Worm (Caenorhabditis elegans) whole organism, young adult: Measurements from ENCODE around the gene F35D2.6.

Experiments used
- B0019.2 ChIP-seq: fragments of 200-800 bp; sonication (Bioruptor generic); conservative IDR thresholded peaks from 2 replicates; pipeline ENCODE4 v1.3.6; 2022; ENCODE audit warnings: missing genetic modification reagents, missing genetic modification characterization, missing compliant biosample characterization
- B0261.1 ChIP-seq: sonication (generic microtip); optimal IDR thresholded peaks from 2 replicates; lab custom pipeline; 2016; ENCODE audit warnings: mild to moderate bottlenecking, missing genetic modification characterization, moderate library complexity, missing compliant biosample characterization
- F37B4.10 ChIP-seq: fragments of 200-800 bp; sonication (Bioruptor generic); IDR thresholded peaks from 2 replicates; pipeline ENCODE4 v1.3.6; 2022; ENCODE audit warnings: missing genetic modification characterization, missing compliant biosample characterization
- T07F8.4 ChIP-seq: sonication (generic microtip); optimal IDR thresholded peaks from 2 replicates; lab custom pipeline; 2016; ENCODE audit warnings: mild to moderate bottlenecking, missing genetic modification characterization, moderate library complexity, missing compliant biosample characterization
- Y53G8AR.9 ChIP-seq: fragments of 200-800 bp; sonication (Bioruptor generic); conservative IDR thresholded peaks from 2 replicates; pipeline ENCODE4 v1.3.6; 2022; ENCODE audit warnings: missing genetic modification reagents, missing genetic modification characterization, missing compliant biosample characterization
- Y79H2A.3 ChIP-seq: fragments of 200-800 bp; sonication (Bioruptor generic); conservative IDR thresholded peaks from 2 replicates; pipeline ENCODE4 v1.3.6; 2022; ENCODE audit warnings: missing genetic modification reagents, missing genetic modification characterization, missing compliant biosample characterization
- ama-1 ChIP-seq, 3 experiments: fragments of 150-350 bp in 1 of 3; sonication (generic microtip) in 2 of 3; optimal IDR thresholded peaks; 2 replicates each; lab custom pipeline; 2014 to 2018; ENCODE audit warnings: missing biosample characterization in 2 of 3, missing genetic modification characterization in 2 of 3, missing genetic modification reagents in 2 of 3
- athp-1 ChIP-seq: sonication (generic microtip); optimal IDR thresholded peaks from 2 replicates; lab custom pipeline; 2017; ENCODE audit warnings: mild to moderate bottlenecking, missing genetic modification characterization, missing compliant biosample characterization
- bed-2 ChIP-seq: fragments of 200-800 bp; sonication (Bioruptor generic); IDR thresholded peaks from 2 replicates; pipeline ENCODE4 v1.3.6; 2022; ENCODE audit warnings: missing genetic modification reagents, missing genetic modification characterization, missing compliant biosample characterization
- ccch-3 ChIP-seq: fragments of 200-800 bp; sonication (Bioruptor generic); optimal IDR thresholded peaks from 2 replicates; lab custom pipeline; 2018; ENCODE audit warnings: mild to moderate bottlenecking, missing genetic modification characterization, missing compliant biosample characterization
- cebp-1 ChIP-seq, 2 experiments: fragments of 200-800 bp in 1 of 2; sonication (Bioruptor generic) in 1 of 2; sonication (generic microtip) in 1 of 2; IDR thresholded peaks in 1 of 2; optimal IDR thresholded peaks in 1 of 2; 2 replicates each; pipeline versions ENCODE4 v1.3.6 to Lab custom; 2017 to 2022; ENCODE audit warnings: missing compliant biosample characterization in 2 of 2, missing genetic modification characterization in 2 of 2, mild to moderate bottlenecking in 1 of 2, missing genetic modification reagents in 1 of 2, moderate library complexity in 1 of 2
- ceh-100 ChIP-seq: fragments of 200-800 bp; sonication (Bioruptor generic); IDR thresholded peaks from 2 replicates; pipeline ENCODE4 v1.3.6; 2022; ENCODE audit warnings: missing genetic modification reagents, missing genetic modification characterization, missing compliant biosample characterization
- ceh-58 ChIP-seq: fragments of 200-800 bp; sonication (Bioruptor generic); IDR thresholded peaks from 2 replicates; pipeline ENCODE4 v1.3.6; 2022; ENCODE audit warnings: missing genetic modification characterization, missing compliant biosample characterization
- dpl-1 ChIP-seq: fragments of 150-350 bp; optimal IDR thresholded peaks from 2 replicates; lab custom pipeline; 2014; ENCODE audit warnings: missing biosample characterization, missing genetic modification reagents, missing genetic modification characterization
- egl-44 ChIP-seq: fragments of 200-800 bp; sonication (Bioruptor generic); IDR thresholded peaks from 2 replicates; pipeline ENCODE4 v1.3.6; 2022; ENCODE audit warnings: missing genetic modification reagents, missing genetic modification characterization, missing compliant biosample characterization
- him-1 ChIP-seq: sonication (generic microtip); optimal IDR thresholded peaks from 2 replicates; lab custom pipeline; 2016; ENCODE audit warnings: missing genotype, missing genetic modification reagents, missing genetic modification characterization, missing compliant biosample characterization
- let-607 ChIP-seq, 2 experiments: fragments of 200-800 bp in 1 of 2; sonication (Bioruptor generic) in 1 of 2; sonication (generic microtip) in 1 of 2; optimal IDR thresholded peaks; 2 replicates each; lab custom pipeline; 2016 to 2018; ENCODE audit warnings: mild to moderate bottlenecking in 2 of 2, missing compliant biosample characterization in 2 of 2, missing genetic modification characterization in 2 of 2, moderate library complexity in 2 of 2, missing genotype in 1 of 2
- lin-26 ChIP-seq: fragments of 200-800 bp; sonication (Bioruptor generic); IDR thresholded peaks from 2 replicates; pipeline ENCODE4 v1.3.6; 2022; ENCODE audit warnings: missing genetic modification reagents, missing genetic modification characterization, missing compliant biosample characterization
- lin-40 ChIP-seq: sonication (generic microtip); optimal IDR thresholded peaks from 2 replicates; lab custom pipeline; 2016; ENCODE audit warnings: missing genetic modification characterization, mild to moderate bottlenecking, missing compliant biosample characterization, missing genotype, missing genetic modification reagents
- lin-54 ChIP-seq: fragments of 200-800 bp; sonication (Bioruptor generic); optimal IDR thresholded peaks from 2 replicates; lab custom pipeline; 2018; ENCODE audit warnings: mild to moderate bottlenecking, missing genetic modification characterization, missing compliant biosample characterization
- lsl-1 ChIP-seq: fragments of 200-800 bp; sonication (Bioruptor generic); optimal IDR thresholded peaks from 2 replicates; lab custom pipeline; 2018; ENCODE audit warnings: mild to moderate bottlenecking, missing genetic modification characterization, moderate library complexity, missing compliant biosample characterization
- madf-6 ChIP-seq: fragments of 200-800 bp; sonication (Bioruptor generic); IDR thresholded peaks from 2 replicates; pipeline ENCODE4 v1.3.6; 2022; ENCODE audit warnings: missing genetic modification reagents, missing genetic modification characterization, missing compliant biosample characterization
- mel-28 ChIP-seq: sonication (generic microtip); optimal IDR thresholded peaks from 2 replicates; lab custom pipeline; 2016; ENCODE audit warnings: borderline replicate concordance, mild to moderate bottlenecking, missing genetic modification characterization, missing compliant biosample characterization
- nhr-179 ChIP-seq: sonication (generic microtip); optimal IDR thresholded peaks from 2 replicates; lab custom pipeline; 2016; ENCODE audit warnings: mild to moderate bottlenecking, missing genetic modification characterization, missing compliant biosample characterization
- nhr-27 ChIP-seq: fragments of 200-800 bp; sonication (Bioruptor generic); optimal IDR thresholded peaks from 2 replicates; lab custom pipeline; 2018; ENCODE audit warnings: mild to moderate bottlenecking, missing genetic modification characterization, moderate library complexity, missing compliant biosample characterization
- nhr-80 ChIP-seq: sonication (generic microtip); optimal IDR thresholded peaks from 2 replicates; lab custom pipeline; 2016; ENCODE audit warnings: missing genetic modification characterization, missing compliant biosample characterization
- pbrm-1 ChIP-seq: fragments of 200-800 bp; sonication (Bioruptor generic); IDR thresholded peaks from 2 replicates; pipeline ENCODE4 v1.3.6; 2022; ENCODE audit warnings: missing genetic modification reagents, missing genetic modification characterization, missing compliant biosample characterization
- rec-8 ChIP-seq, 2 experiments: sonication (generic microtip); optimal IDR thresholded peaks; 2 replicates each; lab custom pipeline; 2016; ENCODE audit warnings: mild to moderate bottlenecking in 2 of 2, missing genetic modification characterization in 2 of 2, missing genetic modification reagents in 2 of 2, missing genotype in 2 of 2, missing biosample characterization in 1 of 2, missing compliant biosample characterization in 1 of 2, moderate library complexity in 1 of 2
- sdz-38 ChIP-seq: sonication (generic microtip); optimal IDR thresholded peaks from 2 replicates; lab custom pipeline; 2016; ENCODE audit warnings: missing genotype, missing genetic modification characterization, missing compliant biosample characterization
- tbp1 ChIP-seq: fragments of 200-800 bp; sonication (Bioruptor generic); optimal IDR thresholded peaks from 2 replicates; lab custom pipeline; 2018; ENCODE audit warnings: mild to moderate bottlenecking, missing genetic modification characterization, missing compliant biosample characterization
- xnd-1 ChIP-seq: sonication (generic microtip); optimal IDR thresholded peaks from 2 replicates; lab custom pipeline; 2016; ENCODE audit warnings: missing genotype, missing genetic modification reagents, missing genetic modification characterization, missing compliant biosample characterization
- ztf-22 ChIP-seq: fragments of 200-800 bp; sonication (Bioruptor generic); optimal IDR thresholded peaks from 2 replicates; lab custom pipeline; 2018; ENCODE audit warnings: mild to moderate bottlenecking, missing genetic modification characterization, moderate library complexity, missing compliant biosample characterization

Gene F35D2.6

ce11 chrII:7615318-7615891 is 37.9 kb downstream of the F35D2.6 start (continued):
- TF ChIP-seq pbrm-1 (GFP tag; lab: Robert Waterston, UW) = 0 out of 2 replicates have a peak, but pooled peaks have one; percentile 23
- no peak; the same call in 1 of the 2 replicates for TF ChIP-seq lin-26
- TF ChIP-seq madf-6 = peak; percentile 33; the same call in 1 of the 2 replicates
- TF ChIP-seq bed-2 = no peak
- TF ChIP-seq tbp1 (GFP tag; lab: Kevin White, UChicago) = peak; percentile 16

DNA sequence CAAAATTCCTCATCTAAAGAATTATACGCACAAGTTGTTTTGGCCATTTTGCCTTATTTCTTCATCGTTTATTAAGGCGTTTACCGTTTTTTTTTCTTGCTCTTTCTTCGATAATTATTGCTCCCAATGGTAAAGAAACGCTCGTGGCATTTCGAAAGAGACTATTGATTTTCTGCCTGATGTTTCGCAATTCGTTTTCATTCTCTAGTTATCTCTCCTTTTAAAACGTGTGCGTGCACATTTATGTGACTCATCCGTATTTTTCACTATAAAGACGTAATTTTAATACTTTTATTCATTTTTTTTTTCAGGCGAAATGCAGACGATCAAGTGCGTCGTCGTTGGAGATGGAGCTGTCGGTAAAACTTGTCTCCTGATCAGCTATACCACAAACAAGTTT is 38.6 kb downstream of the F35D2.6 start, which contains the start of gene cdc-42:
Gene cdc-42 (plus strand): TSS at position 312 of the 400 bp plus-strand sequence.
- TF ChIP-seq lsl-1 (GFP tag; lab: Kevin White, UChicago) (no peak), ztf-22 (GFP tag; lab: Kevin White, UChicago) (no peak), sdz-38 (tag; lab: Kevin White, UChicago) (no peak), cebp-1 (GFP tag; IDR thresholded peaks at IDR 0.05; lab: Robert Waterston, UW) (peak; percentile 72), cebp-1 (tag; optimal IDR thresholded peaks at IDR 0.05; lab: Kevin White, UChicago) (peak; percentile 94)

DNA sequence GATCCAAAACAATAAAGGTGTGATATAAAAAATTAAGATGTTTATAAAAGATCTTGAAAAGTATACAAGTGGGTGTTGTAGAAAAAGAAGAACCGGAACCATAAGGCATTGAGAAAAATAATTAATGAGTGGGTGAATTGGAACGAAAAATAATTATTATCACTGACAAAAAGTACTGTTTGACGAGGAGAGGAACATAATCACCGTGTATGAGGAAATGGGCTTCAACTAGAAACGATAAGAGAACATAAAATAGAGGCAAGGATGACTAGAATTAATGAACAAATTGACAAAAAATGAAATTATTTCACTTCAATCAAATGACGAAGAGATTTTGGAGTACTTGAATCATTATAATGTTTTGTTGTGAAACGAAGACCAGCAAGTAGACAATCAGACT is 40.7 kb downstream of the F35D2.6 start:
- TF ChIP-seq egl-44 (GFP tag; lab: Robert Waterston, UW) (no peak), lin-26 (no peak), ceh-58 (GFP tag; lab: Robert Waterston, UW) (no peak), xnd-1 (no peak), him-1 (tag; lab: Kevin White, UChicago) (peak; percentile 2), T07F8.4 (tag; lab: Kevin White, UChicago) (no peak), Y79H2A.3 (GFP tag; lab: Robert Waterston, UW) (no peak), B0261.1 (tag; lab: Kevin White, UChicago) (no peak), ceh-100 (GFP tag; lab: Robert Waterston, UW) (no peak), B0019.2 (GFP tag; lab: Robert Waterston, UW) (no peak), nhr-80 (tag; lab: Kevin White, UChicago) (peak; percentile 52)
- TF ChIP-seq, all 124 proteins: peak for 2

- TF ChIP-seq rec-8 (tag; optimal IDR thresholded peaks at IDR 0.05; lab: Kevin White, UChicago) (no peak), lin-54 (GFP tag; lab: Kevin White, UChicago) (no peak), let-607 (tag; optimal IDR thresholded peaks at IDR 0.05; lab: Kevin White, UChicago) (no peak)
These were observed 42.9 kb downstream of the F35D2.6 start, which contains the start of gene R07G3.8 for ce11 chrII:7620413-7620812. R07G3.8 (minus strand) TSS chrII:7620513.

- no peak for TF ChIP-seq lin-40 (tag; lab: Kevin White, UChicago)
- no peak for TF ChIP-seq nhr-27
- no peak for TF ChIP-seq athp-1 (tag; lab: Kevin White, UChicago)
- TF ChIP-seq ccch-3 (GFP tag; lab: Kevin White, UChicago) = no peak
- TF ChIP-seq nhr-179 (tag; lab: Kevin White, UChicago) = no peak
- TF ChIP-seq dpl-1 = no peak
- no peak for TF ChIP-seq Y53G8AR.9 (GFP tag; lab: Robert Waterston, UW)
- TF ChIP-seq ama-1 (optimal IDR thresholded peaks at IDR 0.05; lab: Kevin White, UChicago) = no peak
- TF ChIP-seq ama-1 (GFP tag; optimal IDR thresholded peaks at IDR 0.05; lab: Kevin White, UChicago) = no peak
- TF ChIP-seq let-607 (tag; optimal IDR thresholded peaks at IDR 0.05; lab: Kevin White, UChicago) = no peak
- no peak for TF ChIP-seq F37B4.10 (GFP tag; lab: Robert Waterston, UW)
- no peak for TF ChIP-seq mel-28 (tag; lab: Kevin White, UChicago)
- TF ChIP-seq, all 124 proteins: peak for 0
These were observed 44.0 kb downstream of the F35D2.6 start for ce11 chrII:7621513-7621912.
